Worm (Caenorhabditis elegans): Measurements from ENCODE around the gene C17C3.15.

The C17C3.15 gene

DNA sequence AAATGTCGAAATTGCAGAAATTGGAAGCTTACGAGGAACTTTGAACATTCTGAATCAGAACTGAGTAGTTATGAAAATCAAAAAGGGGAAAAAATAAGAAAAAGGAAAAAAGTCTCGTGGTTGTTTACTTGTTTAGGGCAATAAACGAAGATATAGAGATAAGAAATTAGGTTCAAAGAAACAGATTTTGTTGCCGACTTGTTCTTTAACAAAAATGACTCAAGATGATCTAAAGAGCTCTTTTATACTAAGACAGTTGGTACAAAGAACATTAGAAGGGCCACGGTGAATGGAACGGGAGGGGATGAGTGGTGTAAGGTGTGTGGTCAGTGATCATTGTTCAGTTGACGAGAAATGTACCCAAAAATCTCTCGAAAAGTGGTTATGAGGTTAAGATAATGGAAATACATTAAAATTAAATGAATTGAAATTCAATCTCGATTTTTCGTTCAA is 23.0 kb upstream of the C17C3.15 start, which contains the start of gene acdh-2:
TSS of gene acdh-2 (minus strand) at position 51 of the 453 bp plus-strand sequence.
- no peak for TF ChIP-seq hlh-13 (GFP tag; optimal IDR thresholded peaks at IDR 0.05)

DNA sequence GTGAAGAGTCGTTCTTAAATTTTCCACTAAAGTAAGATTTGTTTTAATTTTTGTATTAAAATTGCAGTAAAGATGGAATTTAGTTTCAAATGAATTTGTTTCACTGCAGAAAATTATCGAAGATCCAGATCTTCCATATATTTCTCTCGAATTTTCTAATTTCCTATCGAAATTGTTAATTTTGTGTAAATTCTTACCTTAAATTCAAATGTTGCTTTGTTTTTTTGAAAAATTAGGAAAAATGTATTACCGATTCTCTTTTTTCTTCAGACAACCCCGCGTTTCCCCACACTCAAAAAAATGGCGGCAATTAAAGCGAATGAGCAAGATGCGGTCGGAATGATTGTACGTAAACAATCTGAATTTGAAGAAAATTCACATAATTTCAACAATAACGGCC is 20.7 kb upstream of the C17C3.15 start, which contains the start of gene C17C3.6:
TSS of gene C17C3.6 (plus strand) at position 301 of the 400 bp plus-strand sequence.
- no peak for TF ChIP-seq elt-4 (tag; optimal IDR thresholded peaks at IDR 0.05)

DNA sequence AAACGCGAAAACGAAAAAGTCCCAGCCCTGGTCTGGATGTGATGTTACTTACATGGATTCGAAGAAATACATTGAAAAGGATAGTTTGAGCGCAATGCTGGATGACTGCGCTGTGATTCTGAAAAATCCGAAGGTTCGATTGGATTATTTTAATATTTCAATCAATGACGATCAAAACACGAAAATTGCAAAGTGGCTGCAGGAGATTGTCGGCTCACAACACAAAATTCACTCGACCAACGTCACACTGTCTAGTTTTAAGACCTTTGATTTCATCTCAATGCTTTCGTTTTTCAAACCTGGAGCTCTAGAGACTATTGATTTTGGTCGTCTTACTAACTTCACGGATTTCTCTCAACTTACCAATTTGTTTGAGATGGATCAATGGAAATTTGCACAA is 18.9 kb upstream of the C17C3.15 start, which contains the start of gene C17C3.5:
TSS of gene C17C3.5 (plus strand) at position 301 of the 400 bp plus-strand sequence.
- no peak for TF ChIP-seq pag-3 (tag; optimal IDR thresholded peaks at IDR 0.05; ENCODE audit: borderline replicate concordance)
- TF ChIP-seq unc-42 (tag; optimal IDR thresholded peaks at IDR 0.05): no peak
- TF ChIP-seq K09A11.1 (tag; optimal IDR thresholded peaks at IDR 0.05; ENCODE audit: insufficient read depth): no peak
- no peak for TF ChIP-seq fax-1 (tag; optimal IDR thresholded peaks at IDR 0.05)
- TF ChIP-seq sdc-2 (tag; optimal IDR thresholded peaks at IDR 0.05): no peak
- no peak for TF ChIP-seq tbx-7 (tag; optimal IDR thresholded peaks at IDR 0.05)
- no peak for TF ChIP-seq ceh-2 (tag; optimal IDR thresholded peaks at IDR 0.05)
- TF ChIP-seq ets-4 (tag; optimal IDR thresholded peaks at IDR 0.05): no peak
- no peak for TF ChIP-seq T23F11.4 (GFP tag; optimal IDR thresholded peaks at IDR 0.05)
- TF ChIP-seq ceh-18 (tag; optimal IDR thresholded peaks at IDR 0.05): no peak
- TF ChIP-seq hlh-15 (tag; optimal IDR thresholded peaks at IDR 0.05): no peak
- TF ChIP-seq nhr-232 (tag; optimal IDR thresholded peaks at IDR 0.05): no peak

DNA sequence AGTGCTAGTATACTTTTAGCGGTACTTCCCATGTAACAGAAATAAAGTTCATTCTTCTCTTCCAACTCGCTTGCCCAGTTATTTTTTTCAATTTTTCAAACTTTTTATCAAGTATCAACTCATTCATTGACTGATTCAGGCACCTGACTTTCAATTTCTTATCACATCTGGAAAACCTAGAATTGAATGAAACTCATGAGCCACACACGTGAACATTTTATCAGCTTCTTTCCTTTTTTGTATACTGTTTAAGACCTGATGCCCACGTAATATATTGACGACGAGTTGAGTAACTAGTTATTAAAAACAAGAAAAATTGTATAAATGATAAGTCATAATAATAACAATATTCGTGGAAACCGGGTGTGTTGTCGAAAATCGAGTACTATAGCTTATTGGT is 16.9 kb upstream of the C17C3.15 start:
- TF ChIP-seq gmeb-2 (tag; optimal IDR thresholded peaks at IDR 0.05) (no peak), hlh-13 (GFP tag; optimal IDR thresholded peaks at IDR 0.05) (no peak)

DNA sequence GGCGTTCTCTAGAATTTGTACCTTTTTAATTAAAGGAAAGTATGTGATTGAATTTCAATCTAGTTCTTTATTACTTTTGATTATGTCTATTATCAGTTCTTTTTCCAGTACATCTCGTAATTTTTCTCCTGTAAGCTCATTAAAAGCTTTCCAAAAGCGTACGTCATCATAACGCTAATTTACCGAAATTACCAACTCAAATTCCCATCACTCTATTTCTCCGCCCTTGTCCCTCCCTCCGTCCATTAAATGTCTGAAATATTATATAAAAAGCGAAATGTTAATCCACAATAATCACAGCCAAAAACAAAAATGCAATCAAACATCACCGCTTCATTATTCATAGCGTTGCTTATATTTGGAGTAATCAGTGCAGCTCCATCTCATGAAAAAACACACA is 16.1 kb upstream of the C17C3.15 start, which contains the start of gene ins-12:
TSS of gene ins-12 (plus strand) at position 301 of the 400 bp plus-strand sequence.
- TF ChIP-seq nhr-232 (tag; optimal IDR thresholded peaks at IDR 0.05) (no peak), npax-4 (tag; optimal IDR thresholded peaks at IDR 0.05) (no peak), unc-42 (tag; optimal IDR thresholded peaks at IDR 0.05) (no peak), nhr-11 (tag; optimal IDR thresholded peaks at IDR 0.05) (no peak), K09A11.1 (tag; optimal IDR thresholded peaks at IDR 0.05; ENCODE audit: insufficient read depth) (no peak), fkh-6 (tag; optimal IDR thresholded peaks at IDR 0.05) (no peak), pros-1 (tag; optimal IDR thresholded peaks at IDR 0.05) (no peak), T23F11.4 (GFP tag; optimal IDR thresholded peaks at IDR 0.05) (no peak), madf-2 (tag; optimal IDR thresholded peaks at IDR 0.05) (no peak), odd-2 (tag; optimal IDR thresholded peaks at IDR 0.05) (no peak), tbx-7 (tag; optimal IDR thresholded peaks at IDR 0.05) (no peak), sdc-2 (tag; optimal IDR thresholded peaks at IDR 0.05) (no peak), dmd-4 (tag; optimal IDR thresholded peaks at IDR 0.05; ENCODE audit: borderline replicate concordance) (no peak), che-1 (tag; optimal IDR thresholded peaks at IDR 0.05) (no peak), elt-4 (tag; optimal IDR thresholded peaks at IDR 0.05) (no peak), pha-2 (tag; optimal IDR thresholded peaks at IDR 0.05) (no peak), C08G9.2 (tag; optimal IDR thresholded peaks at IDR 0.05) (no peak)

DNA sequence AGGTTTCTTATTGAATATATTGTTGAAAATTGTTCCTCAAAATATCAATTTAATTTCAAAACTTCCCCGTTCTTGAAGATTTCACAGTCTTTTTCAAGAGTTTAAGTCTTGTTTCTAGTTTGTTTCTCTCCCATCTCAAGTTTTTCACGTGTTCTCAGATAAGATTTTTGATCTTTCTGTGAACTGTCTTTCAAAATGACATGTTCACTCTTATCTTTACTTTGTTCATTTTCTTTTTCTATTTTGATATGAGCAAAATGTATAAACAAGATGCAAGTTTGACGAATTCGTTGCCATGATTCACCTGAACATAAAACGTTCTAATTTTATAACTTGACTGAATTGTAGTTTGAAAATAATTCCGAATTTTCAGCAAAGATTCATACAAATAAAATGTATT is 15.7 kb upstream of the C17C3.15 start:
- no peak for TF ChIP-seq ttx-3 (tag; optimal IDR thresholded peaks at IDR 0.05)
- no peak for TF ChIP-seq fkh-10 (GFP tag; optimal IDR thresholded peaks at IDR 0.05)
- TF ChIP-seq ceh-9 (tag; optimal IDR thresholded peaks at IDR 0.05): no peak
- no peak for TF ChIP-seq madf-2 (tag; optimal IDR thresholded peaks at IDR 0.05)
- no peak for TF ChIP-seq C08G9.2 (tag; optimal IDR thresholded peaks at IDR 0.05)
- no peak for TF ChIP-seq unc-3 (GFP tag; conservative IDR thresholded peaks at IDR 0.05)
- TF ChIP-seq unc-3 (tag; optimal IDR thresholded peaks at IDR 0.05): no peak
- no peak for TF ChIP-seq ref-2 (tag; optimal IDR thresholded peaks at IDR 0.05)
- no peak for TF ChIP-seq syd-9 (tag; optimal IDR thresholded peaks at IDR 0.05)
- no peak for TF ChIP-seq pha-2 (tag; optimal IDR thresholded peaks at IDR 0.05)
- TF ChIP-seq che-1 (tag; optimal IDR thresholded peaks at IDR 0.05): no peak
- TF ChIP-seq ceh-18 (tag; optimal IDR thresholded peaks at IDR 0.05): no peak
- TF ChIP-seq sox-4 (tag; optimal IDR thresholded peaks at IDR 0.05): no peak
- TF ChIP-seq npax-4 (tag; optimal IDR thresholded peaks at IDR 0.05): no peak
- no peak for TF ChIP-seq lim-6 (tag; optimal IDR thresholded peaks at IDR 0.05)
- TF ChIP-seq ceh-14 (tag; optimal IDR thresholded peaks at IDR 0.05): no peak
- TF ChIP-seq ceh-48 (tag; optimal IDR thresholded peaks at IDR 0.05): no peak
- TF ChIP-seq pax-1 (tag; optimal IDR thresholded peaks at IDR 0.05): no peak
- TF ChIP-seq K09A11.1 (tag; optimal IDR thresholded peaks at IDR 0.05; ENCODE audit: insufficient read depth): no peak

Data from whole organism, late embryonic.